Fruit fly (Drosophila melanogaster) whole organism: ENCODE results near the gene cDIP.

Source experiments
- CG8478 ChIP-seq: fragments of >200 bp; optimal IDR thresholded peaks from 2 replicates; lab custom pipeline; 2018; ENCODE audit warnings: inconsistent platforms
- EcR ChIP-seq, 2 experiments: fragments of >200 bp; optimal IDR thresholded peaks; 2 replicates each; lab custom pipeline; 2017; ENCODE audit warnings: missing biosample characterization in 2 of 2, missing genetic modification characterization in 2 of 2, missing genetic modification reagents in 2 of 2
- pan ChIP-seq: fragments of >200 bp; optimal IDR thresholded peaks from 2 replicates; lab custom pipeline; 2017
- psq ChIP-seq: fragments of >200 bp; optimal IDR thresholded peaks from 2 replicates; lab custom pipeline; 2017
- usp ChIP-seq: fragments of >200 bp; optimal IDR thresholded peaks from 2 replicates; lab custom pipeline; 2017; ENCODE audit warnings: missing biosample characterization, missing genetic modification characterization, mixed read lengths

DNA sequence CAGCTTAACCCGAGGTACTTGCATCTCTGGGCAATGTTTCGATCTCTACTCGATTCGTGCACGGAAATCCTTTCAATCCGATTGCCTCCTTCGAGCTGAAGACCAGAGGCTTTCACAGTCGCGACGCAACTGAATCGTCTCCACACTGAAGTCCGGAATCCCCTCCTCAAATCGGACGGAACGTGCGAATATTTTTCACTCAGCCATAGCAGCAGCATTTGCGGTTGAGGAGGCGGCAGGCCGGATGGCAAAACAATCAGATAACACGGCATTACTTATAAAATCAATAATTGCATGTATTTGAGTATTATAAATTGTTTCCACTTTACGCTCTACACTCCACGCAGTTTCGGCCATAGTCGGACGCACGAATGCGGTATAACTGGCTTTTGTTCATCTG lies 7.2 kb upstream of the cDIP start, which contains the start of gene Snmp1:
- TF ChIP-seq CG8478: no peak
- TF ChIP-seq psq (lab: Kevin White, UChicago): no peak
- no peak for TF ChIP-seq pan
- TF ChIP-seq usp (GFP tag; lab: Kevin White, UChicago): no peak
- TF ChIP-seq EcR (GFP tag; optimal IDR thresholded peaks at IDR 0.05; lab: Kevin White, UChicago): no peak
